Fruit fly (Drosophila melanogaster) whole organism, wandering third instar larva: ENCODE measurements around the gene CG6126.

Source experiments
- Abd-B ChIP-seq: fragments of >200 bp; optimal IDR thresholded peaks from 2 replicates; lab custom pipeline; 2017; ENCODE audit warnings: missing biosample characterization, missing genetic modification characterization
- CG32264 ChIP-seq: fragments of 200-800 bp; sonication (Bioruptor generic); optimal IDR thresholded peaks from 2 replicates; lab custom pipeline; 2016; ENCODE audit warnings: missing biosample characterization, missing genetic modification characterization
- CrebA ChIP-seq: fragments of 200-800 bp; sonication (Bioruptor generic); optimal IDR thresholded peaks from 2 replicates; lab custom pipeline; 2016; ENCODE audit warnings: missing biosample characterization, mild to moderate bottlenecking, missing genetic modification characterization, borderline replicate concordance
- Dfd ChIP-seq: fragments of >200 bp; optimal IDR thresholded peaks from 2 replicates; lab custom pipeline; 2017; ENCODE audit warnings: missing biosample characterization, missing genetic modification characterization
- Dif ChIP-seq: fragments of 200-275, 200-300 bp; sonication (Bioruptor generic); optimal IDR thresholded peaks from 2 replicates; lab custom pipeline; 2018; ENCODE audit warnings: missing biosample characterization, missing genetic modification characterization; ENCODE audit not compliant: partially characterized antibody
- GATAd ChIP-seq: sonication (Bioruptor generic); optimal IDR thresholded peaks from 2 replicates; lab custom pipeline; 2016; ENCODE audit warnings: missing biosample characterization, missing genetic modification characterization
- HLH106 ChIP-seq: fragments of 200-800 bp; optimal IDR thresholded peaks from 3 replicates; lab custom pipeline; 2019; ENCODE audit warnings: missing biosample characterization, mild to moderate bottlenecking, missing genetic modification characterization, moderate library complexity
- Hnf4 ChIP-seq: fragments of 200-800 bp; sonication (Bioruptor generic); optimal IDR thresholded peaks from 2 replicates; lab custom pipeline; 2016; ENCODE audit warnings: missing biosample characterization, mild to moderate bottlenecking, missing genetic modification characterization
- Hr78 ChIP-seq: fragments of >200 bp; optimal IDR thresholded peaks from 2 replicates; lab custom pipeline; 2017; ENCODE audit warnings: missing biosample characterization, missing genetic modification characterization
- Hr83 ChIP-seq: fragments of 200-300 bp; sonication (Bioruptor generic); optimal IDR thresholded peaks from 2 replicates; lab custom pipeline; 2016; ENCODE audit warnings: missing biosample characterization, mild to moderate bottlenecking, missing genetic modification characterization, moderate library complexity; ENCODE audit not compliant: poor library complexity, severe bottlenecking
- Jra ChIP-seq: sonication (Bioruptor generic); optimal IDR thresholded peaks from 2 replicates; lab custom pipeline; 2016; ENCODE audit warnings: missing biosample characterization, missing genetic modification characterization
- Myc ChIP-seq: fragments of >200 bp; optimal IDR thresholded peaks from 2 replicates; lab custom pipeline; 2017
- N ChIP-seq: fragments of >200 bp; optimal IDR thresholded peaks from 2 replicates; lab custom pipeline; 2018; ENCODE audit warnings: missing biosample characterization, missing external identifiers, missing genetic modification characterization
- OdsH ChIP-seq: fragments of 200-800 bp; sonication (Bioruptor generic); optimal IDR thresholded peaks from 2 replicates; lab custom pipeline; 2016; ENCODE audit warnings: missing biosample characterization, mild to moderate bottlenecking, missing genetic modification characterization
- Rel ChIP-seq, 2 experiments: fragments of 200-800 bp; sonication (Bioruptor generic) in 1 of 2; optimal IDR thresholded peaks; 2 replicates in 1 of 2; 3 replicates in 1 of 2; lab custom pipeline; 2016 to 2019; ENCODE audit warnings: mild to moderate bottlenecking in 2 of 2, missing biosample characterization in 2 of 2, missing genetic modification characterization in 2 of 2, moderate library complexity in 1 of 2
- Sp1 ChIP-seq: fragments of 200-800 bp; sonication (Bioruptor generic); optimal IDR thresholded peaks from 3 replicates; lab custom pipeline; 2019; ENCODE audit warnings: missing biosample characterization, mild to moderate bottlenecking, missing genetic modification characterization, moderate library complexity
- Vsx2 ChIP-seq: fragments of 200-300, 225-300 bp; sonication (Bioruptor generic); optimal IDR thresholded peaks from 2 replicates; lab custom pipeline; 2018; ENCODE audit warnings: missing biosample characterization, missing genetic modification characterization; ENCODE audit not compliant: partially characterized antibody
- br ChIP-seq: fragments of 200-800 bp; sonication (Bioruptor generic); optimal IDR thresholded peaks from 2 replicates; lab custom pipeline; 2016; ENCODE audit warnings: missing biosample characterization, missing genetic modification characterization
- brk ChIP-seq: fragments of 200-800 bp; sonication (Bioruptor generic); optimal IDR thresholded peaks from 2 replicates; lab custom pipeline; 2016; ENCODE audit warnings: missing biosample characterization, mild to moderate bottlenecking, missing genetic modification characterization
- dl ChIP-seq, 2 experiments: fragments of 175-275, 200-275 bp in 1 of 2; fragments of 200-275 bp in 1 of 2; sonication (Bioruptor generic); optimal IDR thresholded peaks; lab custom pipeline; 2018; ENCODE audit warnings: mild to moderate bottlenecking in 2 of 2, missing biosample characterization in 2 of 2, missing genetic modification characterization in 2 of 2, moderate library complexity in 2 of 2; ENCODE audit not compliant: partially characterized antibody in 2 of 2, insufficient read depth in 1 of 2
- dmrt93B ChIP-seq: fragments of 200-800 bp; sonication (Bioruptor generic); optimal IDR thresholded peaks from 2 replicates; lab custom pipeline; 2018; ENCODE audit warnings: missing biosample characterization, mild to moderate bottlenecking, missing genetic modification characterization
- foxo ChIP-seq, 2 experiments: fragments of 200-800 bp; sonication (Bioruptor generic); optimal IDR thresholded peaks; 2 replicates in 1 of 2; 3 replicates in 1 of 2; lab custom pipeline; 2016 to 2017; ENCODE audit warnings: missing biosample characterization in 2 of 2, missing genetic modification characterization in 2 of 2
- fru ChIP-seq: fragments of 200-800 bp; sonication (Bioruptor generic); optimal IDR thresholded peaks from 3 replicates; lab custom pipeline; 2016; ENCODE audit warnings: missing biosample characterization, mild to moderate bottlenecking, missing genetic modification characterization
- h ChIP-seq: fragments of 200-800 bp; sonication (Bioruptor generic); optimal IDR thresholded peaks from 3 replicates; lab custom pipeline; 2016; ENCODE audit warnings: missing biosample characterization, mild to moderate bottlenecking, missing genetic modification characterization
- jim ChIP-seq: fragments of 175-275, 200-325 bp; sonication (Bioruptor generic); optimal IDR thresholded peaks from 2 replicates; lab custom pipeline; 2016; ENCODE audit warnings: missing biosample characterization, mild to moderate bottlenecking, missing genetic modification characterization
- psq ChIP-seq: fragments of 200-800 bp; sonication (Bioruptor generic); optimal IDR thresholded peaks from 3 replicates; lab custom pipeline; 2017; ENCODE audit warnings: missing biosample characterization, mild to moderate bottlenecking, missing genetic modification characterization, moderate library complexity
- rgr ChIP-seq: fragments of 200-800 bp; sonication (Bioruptor generic); optimal IDR thresholded peaks from 3 replicates; lab custom pipeline; 2016; ENCODE audit warnings: missing biosample characterization, mild to moderate bottlenecking, missing genetic modification characterization
- sage ChIP-seq: fragments of 200-800 bp; sonication (Bioruptor generic); optimal IDR thresholded peaks from 2 replicates; lab custom pipeline; 2016; ENCODE audit warnings: missing biosample characterization, mild to moderate bottlenecking, missing genetic modification characterization
- sv ChIP-seq: fragments of 200-800 bp; sonication (Bioruptor generic); optimal IDR thresholded peaks from 3 replicates; lab custom pipeline; 2016; ENCODE audit warnings: missing biosample characterization, missing genetic modification characterization
- tai ChIP-seq: sonication (Bioruptor generic); optimal IDR thresholded peaks from 2 replicates; lab custom pipeline; 2016; ENCODE audit warnings: missing biosample characterization, missing genetic modification characterization
- usp ChIP-seq: fragments of >200 bp; optimal IDR thresholded peaks from 2 replicates; lab custom pipeline; 2017; ENCODE audit warnings: missing biosample characterization, missing genetic modification characterization
- woc ChIP-seq: sonication (Bioruptor generic); optimal IDR thresholded peaks from 2 replicates; lab custom pipeline; 2016; ENCODE audit warnings: missing biosample characterization, mild to moderate bottlenecking, missing genetic modification characterization

The CG6126 gene

dm6 chr3R:16247027-16247426, 44.1 kb upstream of the CG6126 start:
- TF ChIP-seq Abd-B (GFP tag; lab: Kevin White, UChicago) = no peak
- no peak for TF ChIP-seq Jra (GFP tag; lab: Kevin White, UChicago)
- no peak for TF ChIP-seq Rel (GFP tag; optimal IDR thresholded peaks at IDR 0.05; lab: Kevin White, UChicago)
- peak; percentile 90 for TF ChIP-seq Rel (tag; optimal IDR thresholded peaks at IDR 0.05; lab: Kevin White, UChicago)
- TF ChIP-seq N = no peak
- no peak for TF ChIP-seq sv (GFP tag; lab: Kevin White, UChicago)
- no peak for TF ChIP-seq Hr78 (GFP tag; lab: Kevin White, UChicago)

dm6 chr3R:16245298-16246098, 42.6 kb upstream of the CG6126 start:
- TF ChIP-seq brk (GFP tag; lab: Kevin White, UChicago) (no peak), tai (GFP tag; lab: Kevin White, UChicago) (no peak), Rel (GFP tag; optimal IDR thresholded peaks at IDR 0.05; lab: Kevin White, UChicago) (no peak), Rel (tag; optimal IDR thresholded peaks at IDR 0.05; lab: Kevin White, UChicago) (peak; percentile 50), Myc (lab: Kevin White, UChicago) (no peak), Jra (GFP tag; lab: Kevin White, UChicago) (no peak), woc (no peak), Vsx2 (GFP tag; lab: Kevin White, UChicago) (no peak), Abd-B (GFP tag; lab: Kevin White, UChicago) (no peak), Hr83 (GFP tag; lab: Kevin White, UChicago) (no peak), usp (GFP tag; lab: Kevin White, UChicago) (no peak), OdsH (GFP tag; lab: Kevin White, UChicago) (no peak), foxo (GFP tag; optimal IDR thresholded peaks at IDR 0.05; lab: Kevin White, UChicago) (no peak), fru (peak; percentile 19), GATAd (GFP tag; lab: Kevin White, UChicago) (no peak), psq (GFP tag; lab: Kevin White, UChicago) (peak; percentile 34), CrebA (GFP tag; lab: Kevin White, UChicago) (no peak), br (GFP tag; lab: Kevin White, UChicago) (no peak)

dm6 chr3R:16244241-16244977, 41.5 kb upstream of the CG6126 start:
- TF ChIP-seq Dif (GFP tag; lab: Kevin White, UChicago) (peak; percentile 33), Sp1 (GFP tag; lab: Kevin White, UChicago) (peak; percentile 6), Rel (GFP tag; optimal IDR thresholded peaks at IDR 0.05; lab: Kevin White, UChicago) (no peak), Rel (tag; optimal IDR thresholded peaks at IDR 0.05; lab: Kevin White, UChicago) (peak; percentile 55), dmrt93B (GFP tag; lab: Kevin White, UChicago) (no peak), foxo (GFP tag; optimal IDR thresholded peaks at IDR 0.05; lab: Kevin White, UChicago) (peak in 1 of 2 experiments; percentile 28)

- TF ChIP-seq Dif (GFP tag; lab: Kevin White, UChicago) (peak; percentile 90), Hnf4 (GFP tag; lab: Kevin White, UChicago) (peak; percentile 75), N (peak; percentile 42), psq (GFP tag; lab: Kevin White, UChicago) (peak; percentile 95), sv (GFP tag; lab: Kevin White, UChicago) (no peak), CrebA (GFP tag; lab: Kevin White, UChicago) (peak; percentile 83), jim (peak; percentile 84), Hr78 (GFP tag; lab: Kevin White, UChicago) (no peak), foxo (GFP tag; optimal IDR thresholded peaks at IDR 0.05; lab: Kevin White, UChicago) (peak; percentile 47 to 70), Abd-B (GFP tag; lab: Kevin White, UChicago) (no peak), Jra (GFP tag; lab: Kevin White, UChicago) (peak; percentile 89), fru (peak; percentile 73), Rel (GFP tag; optimal IDR thresholded peaks at IDR 0.05; lab: Kevin White, UChicago) (no peak), Rel (tag; optimal IDR thresholded peaks at IDR 0.05; lab: Kevin White, UChicago) (peak; percentile 94), Dfd (GFP tag; lab: Kevin White, UChicago) (no peak), GATAd (GFP tag; lab: Kevin White, UChicago) (no peak), brk (GFP tag; lab: Kevin White, UChicago) (no peak), Hr83 (GFP tag; lab: Kevin White, UChicago) (peak; percentile 97), tai (GFP tag; lab: Kevin White, UChicago) (peak; percentile 55), h (peak; percentile 94), br (GFP tag; lab: Kevin White, UChicago) (peak; percentile 79), OdsH (GFP tag; lab: Kevin White, UChicago) (peak; percentile 55), CG32264 (GFP tag; lab: Kevin White, UChicago) (peak; percentile 27), HLH106 (tag; lab: Kevin White, UChicago) (peak; percentile 33), Sp1 (GFP tag; lab: Kevin White, UChicago) (peak; percentile 63), rgr (GFP tag; lab: Kevin White, UChicago) (peak; percentile 57), sage (GFP tag; lab: Kevin White, UChicago) (no peak), dl (GFP tag; optimal IDR thresholded peaks at IDR 0.05; lab: Kevin White, UChicago; ENCODE audit: insufficient read depth in 1 of 2, partially characterized antibody in 2 of 2) (peak; percentile 80 to 89), woc (peak; percentile 64)
- TF ChIP-seq, all 38 proteins: peak for 21
These were observed 39.6 kb upstream of the CG6126 start for dm6 chr3R:16242461-16242934.
